Fruit fly (Drosophila melanogaster): ENCODE measurements around the gene CG34345.

DNA sequence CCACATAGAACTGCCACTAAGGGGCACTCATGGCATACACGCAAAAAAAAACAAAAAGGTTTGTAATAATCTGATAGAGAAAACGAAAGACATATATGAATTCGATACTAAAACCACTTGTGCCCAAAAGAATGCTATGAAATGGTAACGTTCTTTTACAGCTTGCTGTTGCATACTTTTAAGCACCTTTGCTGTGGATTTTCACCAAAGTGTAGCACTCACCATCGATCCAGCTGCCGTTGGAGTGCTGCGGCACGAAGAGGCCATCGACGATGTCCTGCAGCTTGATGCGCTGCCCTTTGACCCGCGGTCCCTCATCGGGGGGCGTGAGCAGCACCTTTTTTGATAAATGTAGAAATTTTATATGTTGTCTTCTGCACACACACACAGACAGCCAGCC, 43.9 kb upstream of the CG34345 start:
- TF ChIP-seq fd85E (GFP tag; optimal IDR thresholded peaks at IDR 0.05) (no peak), salr (GFP tag; optimal IDR thresholded peaks at IDR 0.05) (no peak), CG8119 (GFP tag; IDR thresholded peaks at IDR 0.05) (no peak), CG11294 (GFP tag; IDR thresholded peaks at IDR 0.05) (no peak), vri (GFP tag; optimal IDR thresholded peaks at IDR 0.05) (no peak), CG6792 (GFP tag; optimal IDR thresholded peaks at IDR 0.05) (no peak), CG16779 (tag; optimal IDR thresholded peaks at IDR 0.05) (no peak)
